Worm (Caenorhabditis elegans) whole organism, dauer: ENCODE results near the gene lin-54.

Experiments used
- unc-62 ChIP-seq: sonication (generic microtip); optimal IDR thresholded peaks from 2 replicates; lab custom pipeline; 2017; ENCODE audit warnings: missing biosample characterization, missing genetic modification reagents, missing genetic modification characterization

Gene lin-54

ce11 chrIV:13240842-13241143 is at the start of gene lin-54:
lin-54 (plus strand) TSS chrIV:13241044.
- no peak for TF ChIP-seq unc-62 (GFP tag; lab: Kevin White, UChicago)

DNA sequence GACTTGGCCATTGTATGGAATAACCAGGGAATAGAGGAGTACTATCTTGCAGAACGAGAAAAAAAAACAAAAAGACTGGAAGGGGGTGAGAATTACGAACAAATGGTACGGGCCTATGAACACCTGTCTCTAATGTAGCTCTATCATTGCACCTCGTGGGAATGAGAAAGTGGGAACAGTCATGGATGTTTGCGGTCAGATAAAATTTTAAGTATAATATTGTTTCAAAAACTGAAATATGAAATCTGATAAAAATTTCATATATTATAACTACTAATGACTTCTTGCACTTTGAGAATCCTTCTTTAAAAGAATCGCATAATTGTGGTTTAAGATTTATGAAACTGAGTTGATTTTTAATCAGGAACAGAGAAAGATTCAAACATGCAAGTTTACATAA is 47.6 kb upstream of the lin-54 start, which contains the start of gene F58D2.5:
TSS of gene F58D2.5 (minus strand) at position 101 of the 400 bp plus-strand sequence.
- no peak for TF ChIP-seq unc-62 (GFP tag; lab: Kevin White, UChicago)

DNA sequence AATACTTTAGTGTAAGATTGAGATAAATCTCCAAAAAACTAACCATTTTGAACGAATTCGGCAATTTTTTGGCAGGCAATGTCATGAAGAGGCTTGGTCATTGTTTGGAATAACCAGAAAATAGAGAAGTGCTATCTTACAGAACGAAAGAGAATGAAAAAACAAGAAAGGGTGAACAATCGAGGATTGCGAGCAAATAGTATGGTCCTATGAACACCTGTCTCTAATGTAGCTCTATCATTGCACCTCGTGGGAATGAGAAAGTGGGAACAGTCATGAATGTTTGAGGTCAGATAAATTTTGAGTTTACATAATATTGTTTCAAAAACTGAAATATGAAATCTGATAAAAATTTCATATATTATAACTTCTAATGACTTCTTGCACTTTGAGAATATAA is 43.6 kb upstream of the lin-54 start, which contains the start of gene C48D1.1:
TSS of gene C48D1.1 (minus strand) at position 101 of the 400 bp plus-strand sequence.
- no peak for TF ChIP-seq unc-62 (GFP tag; lab: Kevin White, UChicago)

DNA sequence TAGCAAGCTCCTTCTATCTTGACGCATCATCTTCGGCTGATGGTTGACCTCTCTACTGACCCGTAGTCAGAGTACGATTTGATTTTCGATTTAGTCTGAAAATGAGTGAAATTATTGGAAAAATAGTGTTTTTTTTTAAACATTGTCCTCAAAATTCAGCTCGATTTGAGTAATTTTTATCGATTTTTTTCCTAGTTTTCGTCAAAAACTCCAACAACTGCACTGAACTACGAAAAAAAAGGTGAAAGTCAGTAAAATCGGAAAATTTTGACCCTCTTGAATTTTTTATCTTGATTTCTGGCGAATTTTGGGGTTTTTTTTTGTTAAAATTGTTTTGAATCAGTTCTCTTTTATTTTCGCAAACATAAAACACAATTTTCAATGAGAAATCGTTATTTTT is 36.8 kb upstream of the lin-54 start, which contains the start of gene ced-3:
TSS of gene ced-3 (minus strand) at position 101 of the 400 bp plus-strand sequence.
- no peak for TF ChIP-seq unc-62 (GFP tag; lab: Kevin White, UChicago)

DNA sequence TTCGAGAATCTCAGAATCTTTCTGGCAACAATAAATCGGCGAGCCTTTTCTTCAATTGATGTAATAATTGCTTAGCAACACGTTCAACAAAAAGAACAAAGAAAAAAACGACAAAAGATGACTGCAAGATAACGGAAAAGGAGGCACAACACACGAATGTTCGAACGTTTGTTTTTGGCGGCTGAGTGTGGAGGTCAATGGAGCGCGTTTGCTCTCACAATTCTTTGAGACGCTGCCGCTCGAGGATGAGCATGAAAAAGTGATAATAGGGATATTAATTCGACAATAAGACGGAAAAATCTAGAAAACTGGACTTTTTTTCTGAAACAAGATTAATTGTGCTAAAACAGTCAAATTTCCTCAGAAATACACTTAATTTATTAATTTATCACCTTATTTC is 35.0 kb upstream of the lin-54 start:
- no peak for TF ChIP-seq unc-62 (GFP tag; lab: Kevin White, UChicago)

ce11 chrIV:13209566-13209965 is 31.3 kb upstream of the lin-54 start, which contains the start of gene C48D1.9:
C48D1.9 (minus strand) TSS chrIV:13209666.
- no peak for TF ChIP-seq unc-62 (GFP tag; lab: Kevin White, UChicago)

DNA sequence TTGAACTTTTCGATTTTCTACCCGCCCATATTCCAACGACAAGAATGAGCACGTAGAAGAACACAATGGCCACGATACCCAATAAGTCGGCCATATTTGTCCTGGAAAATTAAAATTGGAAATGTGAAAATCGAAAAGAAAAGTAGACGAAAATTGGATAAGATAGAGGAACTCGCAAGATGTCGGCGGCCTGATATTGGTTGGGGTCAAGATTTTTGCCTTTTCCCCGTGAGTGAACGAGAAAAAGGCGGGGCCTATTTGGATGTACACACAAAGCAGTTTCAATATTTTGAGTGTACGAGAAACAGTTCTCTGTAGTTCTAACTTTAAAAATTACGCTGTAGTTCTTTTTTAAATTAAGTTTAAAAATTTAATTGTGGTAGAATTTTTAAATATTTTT is 26.4 kb upstream of the lin-54 start, which contains the start of gene cho-1:
TSS of gene cho-1 (minus strand) at position 101 of the 400 bp plus-strand sequence.
- no peak for TF ChIP-seq unc-62 (GFP tag; lab: Kevin White, UChicago)

DNA sequence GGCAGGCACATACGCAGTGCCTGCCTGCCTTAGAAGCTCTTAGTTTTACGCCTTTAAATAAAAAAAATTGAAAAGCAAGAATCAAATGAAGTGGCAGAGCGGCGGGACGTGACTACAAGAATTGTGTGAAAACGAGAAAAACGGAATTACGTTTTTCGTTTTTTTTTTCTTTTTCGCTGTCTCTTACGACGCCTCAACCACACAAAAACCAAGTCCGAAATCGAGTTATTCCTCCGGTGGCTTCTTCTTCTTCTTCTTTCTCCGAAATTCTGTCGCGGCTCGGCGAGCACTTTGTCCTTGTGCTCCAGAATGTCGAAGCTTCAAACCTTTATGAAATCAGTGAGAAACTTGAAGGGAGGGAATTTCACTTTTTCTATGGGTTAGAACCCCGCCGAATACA is 20.2 kb upstream of the lin-54 start:
- TF ChIP-seq unc-62 (GFP tag; lab: Kevin White, UChicago), result no peak

ce11 chrIV:13221657-13222056 is 19.2 kb upstream of the lin-54 start, which contains the start of gene C48D1.5:
C48D1.5 (plus strand) TSS chrIV:13221957.
- TF ChIP-seq unc-62 (GFP tag; lab: Kevin White, UChicago), result no peak

DNA sequence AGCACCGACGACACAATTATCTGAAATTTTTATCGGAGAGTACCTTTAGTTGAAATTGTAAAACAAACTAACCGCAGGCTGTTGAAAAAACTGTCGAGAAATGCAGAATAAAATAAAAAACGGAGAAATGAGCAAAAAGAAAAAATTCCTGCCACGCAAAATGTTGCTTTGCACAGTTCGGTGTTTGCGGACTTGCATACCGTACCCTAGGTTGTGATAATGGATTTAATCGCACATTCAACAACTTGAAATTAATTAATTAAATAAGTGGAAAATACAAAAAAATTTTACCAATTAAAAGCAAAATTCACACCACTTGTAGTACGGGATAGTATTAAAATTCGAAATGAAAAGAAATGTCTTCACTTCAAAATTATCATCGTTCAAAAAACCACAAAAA is 9.5 kb upstream of the lin-54 start:
- TF ChIP-seq unc-62 (GFP tag; lab: Kevin White, UChicago), result no peak

DNA sequence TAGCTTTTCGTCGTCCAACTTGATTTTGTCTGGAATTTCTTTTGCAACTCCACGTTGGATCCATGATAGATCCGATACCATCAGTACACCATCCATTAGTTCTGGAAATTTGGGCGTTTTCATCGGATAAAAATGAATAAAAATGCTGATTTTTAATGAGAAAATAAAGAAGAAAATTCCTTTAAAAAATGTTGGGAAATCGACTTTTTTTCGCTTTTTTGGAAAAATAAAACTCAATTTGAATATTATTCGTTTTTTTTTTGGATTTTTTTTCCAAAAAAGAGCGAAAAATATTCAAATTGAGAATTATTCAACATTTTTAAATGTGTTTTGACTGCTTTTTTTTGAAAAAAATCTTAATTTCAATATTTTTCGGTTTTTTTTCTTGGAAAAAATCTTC is 4.4 kb upstream of the lin-54 start, which contains the start of gene pwp-1:
TSS of gene pwp-1 (minus strand) at position 101 of the 400 bp plus-strand sequence.
- no peak for TF ChIP-seq unc-62 (GFP tag; lab: Kevin White, UChicago)

ce11 chrIV:13238943-13239861 is 1.6 kb upstream of the lin-54 start, which contains the start of gene tag-115:
tag-115 (minus strand) TSS chrIV:13239414.
- TF ChIP-seq unc-62 (GFP tag; lab: Kevin White, UChicago), result no peak

DNA sequence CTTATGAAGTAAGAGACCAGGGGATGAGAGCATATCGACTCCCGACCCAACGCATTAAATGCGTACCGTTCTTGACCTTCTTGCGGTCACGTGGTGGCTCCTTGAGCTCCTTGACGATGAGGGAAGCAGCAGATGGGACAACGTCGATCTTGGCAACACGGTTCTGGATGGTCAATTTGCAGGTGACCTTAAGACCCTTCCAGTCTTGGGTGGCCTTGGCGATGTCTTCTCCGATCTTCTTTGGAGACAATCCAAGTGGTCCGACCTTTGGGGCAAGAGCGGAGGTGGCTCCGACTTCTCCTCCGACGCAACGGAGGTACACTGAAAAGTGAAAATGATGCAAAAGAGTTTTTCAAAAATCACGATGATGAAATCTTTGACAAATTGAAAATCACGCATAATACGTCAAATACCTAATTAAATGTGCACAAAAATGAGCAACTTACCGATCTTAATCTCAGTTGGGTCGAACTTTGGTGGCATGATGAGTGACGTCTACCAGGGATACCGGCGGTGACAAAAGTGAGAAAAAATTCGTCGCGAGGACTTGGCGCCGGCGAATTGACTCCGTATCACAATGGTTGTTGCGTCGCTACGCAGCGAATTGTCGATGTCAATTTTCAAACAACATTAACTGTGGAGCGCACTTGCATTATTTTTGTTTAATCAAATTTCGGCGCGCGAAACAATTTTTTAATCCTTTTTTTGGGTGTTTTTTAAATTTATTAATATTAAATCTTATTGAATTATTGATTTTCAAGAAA is 584 bp upstream of the lin-54 start, which contains the start of gene rpl-12:
TSS of gene rpl-12 (minus strand) at position 574 of the 764 bp plus-strand sequence.
- TF ChIP-seq unc-62 (GFP tag; lab: Kevin White, UChicago), result no peak

ce11 chrIV:13241340-13241739 is 496 bp downstream of the lin-54 start:
- no peak for TF ChIP-seq unc-62 (GFP tag; lab: Kevin White, UChicago)

DNA sequence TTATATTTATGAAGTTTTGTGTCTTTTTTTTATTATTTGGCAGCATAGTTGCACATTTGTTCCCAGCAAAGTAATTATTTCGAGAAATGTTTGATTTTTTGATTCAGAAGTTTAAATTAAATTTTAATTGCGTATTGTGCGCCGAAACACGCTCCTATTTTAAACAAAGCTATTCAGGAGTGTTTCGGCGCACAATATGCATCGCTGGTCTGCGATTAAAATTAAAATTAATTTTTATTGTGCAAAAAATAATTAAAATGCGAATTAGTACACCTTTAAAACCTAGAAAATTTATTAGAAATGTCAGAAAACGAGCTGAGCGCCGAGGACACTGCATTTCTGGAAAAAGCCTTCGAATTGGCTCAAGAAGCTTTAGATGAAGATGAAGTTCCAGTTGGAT is 2.5 kb downstream of the lin-54 start, which contains the start of gene JC8.4:
TSS of gene JC8.4 (plus strand) at position 301 of the 400 bp plus-strand sequence.
- no peak for TF ChIP-seq unc-62 (GFP tag; lab: Kevin White, UChicago)
